Worm (Caenorhabditis elegans): ENCODE data around the gene xtr-2.

The xtr-2 gene

DNA sequence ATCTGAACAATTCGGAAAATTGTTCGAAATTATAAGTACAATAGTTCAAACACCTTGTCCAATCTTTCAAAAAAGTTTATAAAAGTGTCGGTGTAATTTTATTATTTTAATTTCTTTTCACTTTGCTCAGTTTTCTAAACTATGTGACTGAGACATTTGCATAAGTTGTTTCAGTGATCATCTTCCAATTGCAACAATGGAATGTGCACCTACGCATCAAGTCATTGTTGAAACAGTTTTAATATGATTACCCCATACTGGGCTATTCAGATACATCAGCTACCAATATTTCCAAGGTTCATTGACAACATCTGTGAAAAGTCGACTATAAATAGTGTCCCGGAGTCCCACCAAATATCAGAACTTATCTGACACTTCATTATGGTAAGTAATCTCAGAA lies 41.8 kb downstream of the xtr-2 start, which contains the start of gene nspc-13:
Gene nspc-13, plus strand, starts transcription at position 301 of the 400 bp plus-strand sequence.
- TF ChIP-seq F33H1.4 (GFP tag; IDR thresholded peaks at IDR 0.05) (no peak), ztf-26 (tag; optimal IDR thresholded peaks at IDR 0.05) (no peak)

DNA sequence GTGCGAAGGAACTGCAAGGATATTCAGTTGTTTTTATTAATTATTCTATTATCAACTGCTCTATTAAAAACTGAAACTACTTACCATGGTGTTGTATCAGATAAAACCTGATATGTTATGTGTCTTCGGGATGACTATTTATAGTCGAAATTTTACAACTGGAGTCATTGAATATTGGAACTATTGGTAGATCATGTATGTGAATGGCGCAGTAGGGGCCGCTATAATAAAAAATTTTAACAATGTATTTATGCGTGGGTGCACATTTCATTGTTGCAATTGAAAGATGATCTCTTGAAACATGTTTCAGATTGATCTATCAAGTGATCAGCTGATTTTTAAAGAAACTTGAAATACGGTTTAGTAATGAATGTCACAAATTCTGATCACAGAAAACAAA lies 43.6 kb downstream of the xtr-2 start, which contains the start of gene nspc-14:
Gene nspc-14, minus strand, starts transcription at position 101 of the 400 bp plus-strand sequence.
- TF ChIP-seq snpc-1.1 (tag; optimal IDR thresholded peaks at IDR 0.05; ENCODE audit: insufficient read depth) (no peak), cebp-1 (GFP tag; IDR thresholded peaks at IDR 0.05) (no peak), cebp-1 (tag; optimal IDR thresholded peaks at IDR 0.05) (no peak), lin-54 (GFP tag; optimal IDR thresholded peaks at IDR 0.05) (no peak), pbrm-1 (GFP tag; IDR thresholded peaks at IDR 0.05) (no peak), ztf-18 (tag; optimal IDR thresholded peaks at IDR 0.05) (no peak), aptf-3 (GFP tag; IDR thresholded peaks at IDR 0.05) (no peak), ceh-91 (GFP tag; IDR thresholded peaks at IDR 0.05) (no peak), nfya-2 (GFP tag; IDR thresholded peaks at IDR 0.05) (no peak), K11D2.4 (GFP tag; IDR thresholded peaks at IDR 0.05) (no peak)

DNA sequence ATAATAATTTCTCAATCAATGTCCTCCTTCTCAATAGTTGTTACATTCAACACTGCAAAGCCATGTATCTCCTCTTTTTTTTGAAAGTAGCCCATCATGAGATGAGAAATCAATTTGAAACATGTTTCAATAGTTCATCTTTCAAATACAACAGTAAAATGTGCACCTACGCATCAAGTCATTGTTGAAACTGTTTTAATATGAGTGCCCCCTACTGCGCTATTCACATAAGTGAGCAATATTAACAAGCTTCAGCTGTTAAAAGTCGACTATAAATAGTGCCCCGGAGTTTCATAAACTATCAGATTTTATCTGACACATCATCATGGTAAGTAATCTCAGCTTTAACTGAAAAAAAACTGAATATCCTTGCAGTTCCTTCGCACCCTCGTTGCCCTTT lies 45.1 kb downstream of the xtr-2 start, which contains the start of the genes nspc-15 and F19H6.6:
Gene nspc-15, plus strand, starts transcription at position 301 of the 400 bp plus-strand sequence.
Gene F19H6.6, plus strand, starts transcription at position 384 of the 400 bp plus-strand sequence.
- TF ChIP-seq snpc-1.3 (tag; optimal IDR thresholded peaks at IDR 0.05; ENCODE audit: insufficient read depth) = no peak
- TF ChIP-seq F10E7.11 (tag; optimal IDR thresholded peaks at IDR 0.05) = no peak
- no peak for TF ChIP-seq chd-7 (tag; optimal IDR thresholded peaks at IDR 0.05)
- no peak for TF ChIP-seq lsl-1 (GFP tag; optimal IDR thresholded peaks at IDR 0.05)
- no peak for TF ChIP-seq Y67H2A.10 (GFP tag; conservative IDR thresholded peaks at IDR 0.05)
- TF ChIP-seq attf-6 (GFP tag; IDR thresholded peaks at IDR 0.05) = no peak
- TF ChIP-seq snpc-3.4 (tag; optimal IDR thresholded peaks at IDR 0.05) = no peak
- TF ChIP-seq nhr-179 (tag; optimal IDR thresholded peaks at IDR 0.05) = no peak
- no peak for TF ChIP-seq F39B2.1 (GFP tag; IDR thresholded peaks at IDR 0.05)
- TF ChIP-seq F55B11.4 (tag; optimal IDR thresholded peaks at IDR 0.05; ENCODE audit: borderline replicate concordance, insufficient read depth) = no peak
- TF ChIP-seq hmg-20 (GFP tag; IDR thresholded peaks at IDR 0.05) = no peak
- TF ChIP-seq madf-10 (tag; optimal IDR thresholded peaks at IDR 0.05) = no peak
- TF ChIP-seq mes-4 (tag; optimal IDR thresholded peaks at IDR 0.05) = no peak
- TF ChIP-seq rpc-1 (optimal IDR thresholded peaks at IDR 0.05) = no peak
- TF ChIP-seq rpc-1 (tag; optimal IDR thresholded peaks at IDR 0.05) = no peak
- TF ChIP-seq madf-3 (GFP tag; IDR thresholded peaks at IDR 0.05) = no peak
- TF ChIP-seq ztf-26 (tag; optimal IDR thresholded peaks at IDR 0.05) = no peak
- TF ChIP-seq egrh-3 (GFP tag; IDR thresholded peaks at IDR 0.05) = no peak
- TF ChIP-seq rec-8 (tag; optimal IDR thresholded peaks at IDR 0.05) = no peak
- TF ChIP-seq akir-1 (GFP tag; optimal IDR thresholded peaks at IDR 0.05) = no peak
- no peak for TF ChIP-seq B0019.2 (GFP tag; conservative IDR thresholded peaks at IDR 0.05)

DNA sequence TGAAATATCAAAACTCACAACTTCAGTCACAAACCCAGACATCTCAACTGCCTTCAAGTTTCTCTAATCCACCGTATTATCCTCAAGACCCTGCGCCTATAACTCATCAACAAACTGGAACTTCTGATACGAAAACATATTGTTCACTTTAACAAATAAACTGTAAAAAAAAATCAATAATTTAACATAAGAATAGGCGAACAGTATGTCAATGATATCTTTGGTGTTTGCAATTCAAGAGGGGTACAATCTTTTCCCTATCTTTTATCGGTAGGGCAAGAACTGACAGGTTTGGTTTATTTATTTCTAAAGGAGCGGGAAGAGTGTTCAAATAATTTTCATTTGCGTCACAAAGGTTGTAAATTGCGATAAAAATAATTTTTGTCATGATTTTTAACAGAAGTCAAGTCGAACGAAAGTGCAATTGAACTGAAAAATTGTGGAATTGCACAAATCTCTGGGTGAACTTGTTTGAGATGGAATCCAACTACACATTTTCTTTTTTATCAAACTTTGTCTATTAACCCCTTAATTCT lies 47.7 kb downstream of the xtr-2 start:
- TF ChIP-seq hsf-1 (GFP tag; IDR thresholded peaks at IDR 0.05) (0 out of 2 replicates have a peak, but pooled peaks have one; percentile 20), xnd-1 (tag; optimal IDR thresholded peaks at IDR 0.05) (no peak), C17E4.6 (GFP tag; IDR thresholded peaks at IDR 0.05) (peak; percentile 77), B0261.1 (tag; optimal IDR thresholded peaks at IDR 0.05) (peak; percentile 62), madf-3 (GFP tag; IDR thresholded peaks at IDR 0.05) (peak; percentile 72), ztf-22 (GFP tag; optimal IDR thresholded peaks at IDR 0.05) (peak; percentile 67), mel-28 (tag; optimal IDR thresholded peaks at IDR 0.05; ENCODE audit: borderline replicate concordance) (peak; percentile 81), Y67H2A.10 (GFP tag; conservative IDR thresholded peaks at IDR 0.05) (no peak), nfyb-1 (GFP tag; IDR thresholded peaks at IDR 0.05) (peak; percentile 95), F55B11.4 (tag; optimal IDR thresholded peaks at IDR 0.05; ENCODE audit: borderline replicate concordance, insufficient read depth) (no peak), lin-26 (GFP tag; IDR thresholded peaks at IDR 0.05) (peak; percentile 73), atf-7 (tag; optimal IDR thresholded peaks at IDR 0.05) (peak; percentile 98), dpl-1 (GFP tag; optimal IDR thresholded peaks at IDR 0.05) (no peak), hmg-20 (GFP tag; IDR thresholded peaks at IDR 0.05) (peak; percentile 91), unc-62 (GFP tag; optimal IDR thresholded peaks at IDR 0.05) (no peak), rec-8 (tag; optimal IDR thresholded peaks at IDR 0.05) (peak in 1 of 2 experiments; percentile 47), nhr-27 (tag; optimal IDR thresholded peaks at IDR 0.05) (peak; percentile 80)

Data from whole organism, young adult.